Fruit fly (Drosophila melanogaster) Kc167 (cell line): Measurements from ENCODE around the gene Obp19a.

Source experiments
- Myc ChIP-seq: fragments of >200 bp; optimal IDR thresholded peaks from 2 replicates; lab custom pipeline; 2017; ENCODE audit warnings: missing external identifiers
- Sin3A ChIP-seq: fragments of >200 bp; optimal IDR thresholded peaks from 2 replicates; lab custom pipeline; 2018; ENCODE audit warnings: missing external identifiers
- h ChIP-seq: fragments of >200 bp; optimal IDR thresholded peaks from 3 replicates; lab custom pipeline; 2018; ENCODE audit warnings: missing external identifiers
- insv ChIP-seq: fragments of >200 bp; optimal IDR thresholded peaks from 3 replicates; lab custom pipeline; 2018; ENCODE audit warnings: missing external identifiers
- psq ChIP-seq: fragments of >200 bp; optimal IDR thresholded peaks from 2 replicates; lab custom pipeline; 2017; ENCODE audit warnings: missing external identifiers
- ttk ChIP-seq: sonication (Bioruptor generic); optimal IDR thresholded peaks from 2 replicates; lab custom pipeline; 2017; ENCODE audit warnings: missing external identifiers

The Obp19a gene

DNA sequence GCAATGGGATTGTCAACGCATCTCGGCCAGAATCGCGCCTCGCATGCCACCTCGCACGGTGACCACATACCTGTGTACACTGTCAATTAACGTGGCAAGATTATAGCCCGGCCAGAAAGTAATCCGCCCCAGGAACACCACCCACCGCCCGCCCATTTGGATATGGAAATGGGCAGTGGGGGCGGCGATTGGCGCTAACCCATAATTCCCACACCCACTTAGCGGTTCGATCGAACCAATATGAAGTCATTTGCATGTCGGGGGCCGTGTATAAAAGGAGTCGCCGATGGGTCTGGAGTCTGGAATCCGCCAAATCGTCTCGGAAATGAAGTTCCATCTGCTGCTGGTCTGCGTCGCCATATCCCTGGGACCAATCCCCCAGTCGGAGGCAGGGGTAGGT is at the start of gene Obp19a:
Obp19a (plus strand) TSS at position 301 of the 400 bp plus-strand sequence.
- TF ChIP-seq ttk (lab: Kevin White, UChicago): no peak
- TF ChIP-seq psq (lab: Kevin White, UChicago): no peak
- TF ChIP-seq Sin3A (lab: Kevin White, UChicago): no peak
- TF ChIP-seq insv: no peak
- no peak for TF ChIP-seq h (lab: Kevin White, UChicago)
- no peak for TF ChIP-seq Myc (lab: Kevin White, UChicago)

DNA sequence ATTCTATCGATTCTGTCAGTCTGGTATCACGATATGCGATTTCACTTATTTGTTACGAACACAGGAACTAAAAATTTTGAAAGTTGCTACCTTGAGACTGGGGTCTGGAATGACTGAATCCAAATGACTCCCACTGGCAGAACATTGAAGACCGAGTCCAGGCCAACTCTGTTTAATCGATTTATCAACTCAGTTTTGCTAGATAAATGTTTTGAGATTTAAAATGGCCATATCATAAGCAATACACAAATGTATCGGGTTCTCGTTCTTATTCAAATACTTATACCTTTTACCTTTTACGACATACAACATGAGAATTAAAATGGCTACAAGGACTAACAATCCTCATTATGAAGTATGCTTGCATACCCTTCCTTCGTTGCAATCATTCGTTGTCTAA is 39.1 kb upstream of the Obp19a start, which contains the start of gene CG12679:
CG12679 (minus strand) TSS at position 101 of the 400 bp plus-strand sequence.
- TF ChIP-seq Myc (lab: Kevin White, UChicago): no peak
- no peak for TF ChIP-seq h (lab: Kevin White, UChicago)

DNA sequence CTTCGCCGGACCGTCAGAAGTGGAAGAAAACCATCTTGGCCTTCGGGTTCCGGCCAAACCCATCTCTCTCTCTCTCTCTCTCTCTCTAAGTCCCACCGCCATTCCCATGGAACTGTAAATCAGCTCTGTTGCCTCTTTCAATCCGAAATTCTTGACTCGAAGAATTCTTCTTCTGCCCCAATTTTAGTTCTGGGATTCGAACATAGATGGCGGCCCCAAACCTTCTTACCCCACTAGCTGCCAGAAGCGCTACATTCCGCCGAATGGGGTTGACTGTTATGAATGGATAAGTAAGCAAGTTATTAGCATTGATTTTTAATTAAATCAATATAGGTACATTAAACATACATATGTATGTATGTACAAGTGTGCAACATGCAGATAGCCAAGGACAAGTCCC is 29.7 kb upstream of the Obp19a start:
- no peak for TF ChIP-seq ttk (lab: Kevin White, UChicago)
- no peak for TF ChIP-seq Myc (lab: Kevin White, UChicago)

DNA sequence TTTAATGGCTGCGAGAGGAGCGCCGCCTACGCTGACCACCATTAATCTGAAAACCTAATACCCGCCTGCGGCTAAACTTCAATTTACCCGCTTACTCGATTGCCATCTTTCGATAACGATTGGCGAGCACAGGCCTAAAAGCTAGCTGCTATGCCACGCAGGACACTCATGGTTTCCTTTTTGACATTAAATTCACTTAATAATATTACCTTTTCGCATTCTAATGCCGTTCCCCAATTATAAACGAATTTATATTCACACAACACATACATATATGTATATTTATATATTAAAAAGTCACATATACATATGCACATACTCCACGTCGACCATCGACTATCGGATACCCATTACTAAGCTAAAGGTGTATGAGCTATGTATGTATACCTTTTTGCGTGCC is 25.9 kb upstream of the Obp19a start:
- no peak for TF ChIP-seq insv
- no peak for TF ChIP-seq Sin3A (lab: Kevin White, UChicago)
- TF ChIP-seq Myc (lab: Kevin White, UChicago): no peak
- no peak for TF ChIP-seq psq (lab: Kevin White, UChicago)
- TF ChIP-seq h (lab: Kevin White, UChicago): no peak
- no peak for TF ChIP-seq ttk (lab: Kevin White, UChicago)

DNA sequence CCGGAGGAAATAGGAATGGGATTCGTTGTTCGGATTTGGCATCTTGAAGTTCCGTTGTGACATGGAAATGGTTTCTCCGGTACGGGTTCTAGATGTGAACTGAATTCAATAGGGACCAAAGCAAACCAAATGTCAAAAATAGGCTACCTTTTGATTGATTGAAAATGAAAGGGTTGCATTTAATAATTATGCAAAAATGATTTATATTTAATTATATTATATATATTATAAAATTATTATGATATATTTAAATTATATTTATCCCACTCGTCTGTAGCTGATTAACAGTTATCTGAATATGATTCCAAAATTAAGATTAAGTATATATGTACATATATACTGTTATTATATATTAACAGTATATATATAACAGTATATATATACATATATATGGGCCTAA is 24.8 kb upstream of the Obp19a start, which contains the start of gene jb:
jb (minus strand) TSS at position 101 of the 400 bp plus-strand sequence.
- no peak for TF ChIP-seq ttk (lab: Kevin White, UChicago)
- no peak for TF ChIP-seq Myc (lab: Kevin White, UChicago)
- TF ChIP-seq h (lab: Kevin White, UChicago): no peak
- TF ChIP-seq psq (lab: Kevin White, UChicago): no peak

DNA sequence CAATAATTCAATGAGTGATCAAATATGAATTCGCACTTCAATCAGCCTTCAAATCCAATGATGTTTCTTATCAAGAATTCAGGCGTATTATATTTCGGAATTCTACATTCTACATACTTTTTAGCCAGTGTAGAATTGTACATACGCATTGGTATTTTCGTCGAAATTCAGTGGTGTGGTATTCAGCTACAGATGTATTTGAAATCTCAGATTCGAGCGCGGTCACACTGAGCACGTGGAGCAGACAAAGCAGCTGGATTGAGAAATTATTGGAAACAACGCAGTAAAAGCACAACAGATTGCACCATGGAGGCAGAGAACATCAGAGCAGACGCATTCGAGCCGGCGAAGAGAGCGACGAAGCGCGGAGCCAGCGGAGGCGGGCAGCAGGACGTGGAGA is 24.3 kb upstream of the Obp19a start:
- TF ChIP-seq insv (no peak), psq (lab: Kevin White, UChicago) (no peak), Myc (lab: Kevin White, UChicago) (no peak)

DNA sequence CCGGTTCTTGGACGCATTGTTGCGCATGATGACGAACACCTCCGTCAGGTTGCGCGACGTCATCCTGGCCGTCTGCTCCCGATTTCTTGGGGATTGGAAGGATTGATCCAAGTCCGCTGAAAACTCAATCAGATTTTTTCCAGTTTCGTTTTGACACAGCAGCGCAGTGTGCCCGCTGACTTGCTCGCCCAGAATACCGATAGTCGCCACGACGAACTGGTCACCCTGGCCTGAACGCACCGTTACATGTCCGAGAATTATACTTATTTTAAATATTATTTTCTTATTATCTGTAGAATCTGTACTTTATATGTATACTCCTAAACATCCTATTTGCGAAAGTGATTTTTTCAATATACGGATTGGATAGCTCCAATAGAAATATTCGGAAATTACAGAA is 22.0 kb upstream of the Obp19a start, which contains the start of gene Syx16:
Syx16 (minus strand) TSS at position 172 of the 400 bp plus-strand sequence.
- TF ChIP-seq insv: no peak
- no peak for TF ChIP-seq ttk (lab: Kevin White, UChicago)
- no peak for TF ChIP-seq Sin3A (lab: Kevin White, UChicago)

DNA sequence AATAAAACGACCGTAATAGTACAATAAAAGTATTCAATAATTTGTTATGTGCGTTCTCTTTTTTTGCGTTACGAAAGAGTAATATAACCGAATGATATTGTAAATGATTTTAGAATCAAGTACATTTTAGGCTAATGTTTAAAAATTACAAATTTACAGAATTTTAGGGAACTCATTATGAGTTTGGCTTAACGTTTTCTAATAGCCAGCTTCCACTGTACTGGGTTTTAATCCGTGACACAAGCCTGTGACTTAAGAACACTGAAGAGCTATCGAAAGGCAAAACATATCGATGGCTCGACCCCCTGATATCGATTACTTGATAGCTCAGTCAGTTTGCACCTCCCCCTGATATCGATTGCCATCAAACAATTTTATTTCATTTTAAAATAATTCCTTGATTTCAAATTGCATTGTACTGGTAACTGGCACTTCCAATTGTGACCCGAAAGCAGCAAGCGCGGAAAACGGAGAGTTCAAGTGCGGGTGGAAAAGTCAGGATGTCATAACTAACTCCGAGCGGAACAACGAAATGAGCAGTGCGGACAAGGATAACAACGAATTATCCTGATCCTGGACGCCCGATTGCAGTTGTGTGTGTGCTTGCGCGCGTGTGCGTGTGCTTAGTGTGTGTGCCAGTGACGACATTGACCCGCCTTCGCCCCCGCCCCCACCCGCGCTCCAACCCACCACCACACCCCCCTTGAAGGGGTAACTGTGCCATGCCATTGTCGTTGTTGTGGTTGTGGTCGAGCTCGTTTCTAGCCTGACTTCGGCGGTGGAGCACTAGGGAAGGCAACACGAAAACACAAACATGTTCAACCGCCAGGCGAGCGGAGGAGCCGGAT is 21.3 kb upstream of the Obp19a start, which contains the start of gene HERC2:
HERC2 (plus strand) TSS at position 330 of the 848 bp plus-strand sequence.
- TF ChIP-seq insv: no peak
- TF ChIP-seq psq (lab: Kevin White, UChicago): no peak
- no peak for TF ChIP-seq Sin3A (lab: Kevin White, UChicago)
- no peak for TF ChIP-seq h (lab: Kevin White, UChicago)
- no peak for TF ChIP-seq ttk (lab: Kevin White, UChicago)
- TF ChIP-seq Myc (lab: Kevin White, UChicago): no peak

DNA sequence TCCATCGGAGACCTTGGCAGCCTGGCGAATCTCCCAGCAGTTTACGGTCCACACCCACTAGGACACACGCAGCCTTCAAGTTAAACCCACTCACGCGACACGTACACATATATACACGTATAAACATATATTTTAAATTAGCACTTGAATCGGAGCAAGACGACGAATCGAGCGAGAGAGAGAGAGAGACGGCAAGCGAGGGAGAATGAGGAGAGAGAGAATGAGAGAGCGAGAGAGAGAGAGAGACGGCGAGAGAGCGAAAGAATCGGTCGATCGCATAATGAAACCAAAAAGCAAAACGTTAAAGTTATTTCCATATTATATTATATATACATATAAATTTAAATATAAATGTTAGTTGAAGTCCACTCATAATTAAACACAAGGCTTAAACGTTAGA is 3.9 kb upstream of the Obp19a start:
- TF ChIP-seq Myc (lab: Kevin White, UChicago): no peak
- no peak for TF ChIP-seq insv
- no peak for TF ChIP-seq psq (lab: Kevin White, UChicago)
- no peak for TF ChIP-seq ttk (lab: Kevin White, UChicago)
- no peak for TF ChIP-seq Sin3A (lab: Kevin White, UChicago)
- TF ChIP-seq h (lab: Kevin White, UChicago): no peak

DNA sequence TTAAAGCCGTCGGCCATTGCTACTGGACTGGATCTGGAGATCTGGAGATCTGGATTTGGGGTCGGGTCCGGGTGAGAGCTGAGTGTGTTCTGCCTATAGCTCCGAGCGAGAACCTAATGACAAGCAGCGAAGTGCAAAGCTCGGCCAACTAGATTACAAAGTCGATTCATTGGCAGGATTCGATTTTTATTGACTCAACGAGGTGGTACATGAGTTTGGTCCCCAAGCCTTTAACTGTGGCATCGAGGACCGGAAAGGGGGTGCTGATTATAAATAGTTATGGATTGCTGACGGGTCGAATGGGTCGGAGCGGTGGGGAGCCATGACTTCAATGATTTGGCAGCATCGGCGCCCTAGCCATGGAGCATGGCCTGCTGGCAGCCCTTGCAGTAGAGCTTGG is 2.1 kb upstream of the Obp19a start, which contains the start of gene CG15459:
CG15459 (minus strand) TSS at position 101 of the 400 bp plus-strand sequence.
- no peak for TF ChIP-seq Myc (lab: Kevin White, UChicago)
- no peak for TF ChIP-seq psq (lab: Kevin White, UChicago)
- TF ChIP-seq ttk (lab: Kevin White, UChicago): no peak
- no peak for TF ChIP-seq insv
- no peak for TF ChIP-seq h (lab: Kevin White, UChicago)
- TF ChIP-seq Sin3A (lab: Kevin White, UChicago): no peak

DNA sequence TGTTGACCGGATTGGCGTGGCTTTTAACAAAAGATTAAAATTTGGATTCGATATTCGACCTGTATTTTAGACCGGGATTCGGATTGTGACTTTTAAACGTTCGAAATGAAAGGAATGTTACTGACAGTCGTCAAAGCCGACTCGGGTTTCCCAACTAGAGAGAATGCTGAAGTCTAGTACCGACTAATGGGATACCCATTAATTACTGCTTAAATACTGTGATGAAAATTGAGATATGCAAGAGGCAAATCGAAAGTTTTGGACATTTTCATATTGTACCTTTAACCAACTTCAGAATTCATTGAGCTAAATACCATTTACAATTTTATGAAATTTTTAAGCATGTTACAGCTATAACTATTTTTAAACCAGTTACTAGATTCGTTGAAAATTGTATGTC is 1.4 kb upstream of the Obp19a start, which contains the start of gene CG15458:
CG15458 (minus strand) TSS at position 101 of the 400 bp plus-strand sequence.
- TF ChIP-seq ttk (lab: Kevin White, UChicago): no peak
- no peak for TF ChIP-seq Sin3A (lab: Kevin White, UChicago)
- no peak for TF ChIP-seq Myc (lab: Kevin White, UChicago)
- no peak for TF ChIP-seq psq (lab: Kevin White, UChicago)

DNA sequence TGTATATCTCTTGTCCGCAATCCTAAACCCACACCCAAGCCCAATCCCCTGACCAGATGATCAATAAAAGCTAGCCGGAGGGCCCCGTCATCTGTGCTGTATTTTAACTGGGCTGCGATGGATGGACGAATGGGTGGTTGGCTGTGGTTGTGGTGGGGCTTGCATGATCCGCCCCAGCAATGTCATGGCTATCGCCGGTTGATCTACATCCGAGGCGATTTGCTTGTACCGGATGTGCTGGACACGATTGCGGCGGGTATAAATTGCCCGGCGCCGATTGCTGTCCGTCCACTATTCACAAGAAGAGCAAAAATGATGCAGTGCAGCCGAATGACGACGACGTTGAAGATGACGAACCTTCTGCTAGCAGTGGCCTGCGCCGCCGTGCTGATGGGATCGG is 889 bp downstream of the Obp19a start, which contains the start of gene Obp19b:
Obp19b (plus strand) TSS at position 301 of the 400 bp plus-strand sequence.
- no peak for TF ChIP-seq Myc (lab: Kevin White, UChicago)
- no peak for TF ChIP-seq Sin3A (lab: Kevin White, UChicago)
- TF ChIP-seq insv: no peak
- no peak for TF ChIP-seq psq (lab: Kevin White, UChicago)
- no peak for TF ChIP-seq ttk (lab: Kevin White, UChicago)
- no peak for TF ChIP-seq h (lab: Kevin White, UChicago)
